Fruit fly (Drosophila melanogaster): ENCODE data around the gene Irp-1A.
A peak's percentile ranks its signal among the peaks of the same experiment; 100 is the strongest.

The Irp-1A gene

dm6 chr3R:22726031-22726770 lies 1.8 kb upstream of the Irp-1A start, which contains the start of gene RNF220 (continued):
- TF ChIP-seq Lhr (GFP tag; optimal IDR thresholded peaks at IDR 0.05) (peak; percentile 2), CG2129 (GFP tag; IDR thresholded peaks at IDR 0.05; ENCODE audit: partially characterized antibody) (peak; percentile 11), slbo (GFP tag; IDR thresholded peaks at IDR 0.05) (peak; percentile 38), ab (GFP tag; optimal IDR thresholded peaks at IDR 0.05) (no peak), lola (GFP tag; optimal IDR thresholded peaks at IDR 0.05) (peak in 1 of 3 experiments; percentile 16), vvl (GFP tag; IDR thresholded peaks at IDR 0.05) (no peak), klu (GFP tag; IDR thresholded peaks at IDR 0.05) (0 out of 2 replicates have a peak, but pooled peaks have one; percentile 8), shn (GFP tag; optimal IDR thresholded peaks at IDR 0.05) (no peak), CG8290 (GFP tag; optimal IDR thresholded peaks at IDR 0.05) (no peak), CG8290 (tag; optimal IDR thresholded peaks at IDR 0.05) (peak in 1 of 2 experiments; percentile 1), mirr (GFP tag; optimal IDR thresholded peaks at IDR 0.05) (no peak), CG17802 (tag; optimal IDR thresholded peaks at IDR 0.05) (no peak), Doc2 (GFP tag; IDR thresholded peaks at IDR 0.05) (no peak), CG9727 (GFP tag; optimal IDR thresholded peaks at IDR 0.05) (peak; percentile 50), CG34224 (GFP tag; IDR thresholded peaks at IDR 0.05; ENCODE audit: partially characterized antibody) (peak; percentile 54; the same call in 1 of the 3 replicates), pros (GFP tag; optimal IDR thresholded peaks at IDR 0.05) (no peak), CG4820 (GFP tag; optimal IDR thresholded peaks at IDR 0.05) (no peak), CTCF (GFP tag; optimal IDR thresholded peaks at IDR 0.05) (peak; percentile 38), Ada2b (GFP tag; IDR thresholded peaks at IDR 0.05) (no peak), Med (GFP tag) (peak; percentile 59), fu2 (GFP tag; optimal IDR thresholded peaks at IDR 0.05) (no peak), phol (tag; optimal IDR thresholded peaks at IDR 0.05) (peak; percentile 46), chm (GFP tag; IDR thresholded peaks at IDR 0.05) (0 out of 2 replicates have a peak, but pooled peaks have one; percentile 34), CG43689 (GFP tag; IDR thresholded peaks at IDR 0.05) (no peak), CG6791 (GFP tag; IDR thresholded peaks at IDR 0.05; ENCODE audit: partially characterized antibody) (peak; percentile 81), CG14710 (tag; optimal IDR thresholded peaks at IDR 0.05) (peak; percentile 56), HmgZ (tag; optimal IDR thresholded peaks at IDR 0.05) (no peak), unc-4 (GFP tag; IDR thresholded peaks at IDR 0.05; ENCODE audit: partially characterized antibody) (peak; percentile 50), NC2β (GFP tag; optimal IDR thresholded peaks at IDR 0.05) (no peak), CG1602 (GFP tag; optimal IDR thresholded peaks at IDR 0.05) (peak; percentile 9), lmd (GFP tag; IDR thresholded peaks at IDR 0.05) (no peak), Blimp-1 (GFP tag; optimal IDR thresholded peaks at IDR 0.05) (no peak), da (GFP tag; optimal IDR thresholded peaks at IDR 0.05) (no peak), CG18599 (GFP tag; optimal IDR thresholded peaks at IDR 0.05) (peak; percentile 7)

- TF ChIP-seq jumu (GFP tag; optimal IDR thresholded peaks at IDR 0.05) = no peak
- TF ChIP-seq ase (GFP tag; IDR thresholded peaks at IDR 0.05) = no peak
- peak; percentile 71 for TF ChIP-seq CG2116 (GFP tag; optimal IDR thresholded peaks at IDR 0.05)
- TF ChIP-seq ind (GFP tag; optimal IDR thresholded peaks at IDR 0.05) = no peak
- TF ChIP-seq Optix (GFP tag; IDR thresholded peaks at IDR 0.05) = no peak
- no peak for TF ChIP-seq al (GFP tag; IDR thresholded peaks at IDR 0.05)
- TF ChIP-seq vfl (GFP tag; optimal IDR thresholded peaks at IDR 0.05) = no peak
- TF ChIP-seq wor (GFP tag; IDR thresholded peaks at IDR 0.05) = no peak
- TF ChIP-seq CG12155 (GFP tag; optimal IDR thresholded peaks at IDR 0.05) = no peak
- TF ChIP-seq kni (GFP tag; optimal IDR thresholded peaks at IDR 0.05) = no peak
- TF ChIP-seq HLH4C (GFP tag; IDR thresholded peaks at IDR 0.05; ENCODE audit: partially characterized antibody) = peak; percentile 63; the same call in 2 of the 3 replicates
- TF ChIP-seq Sox100B (GFP tag; optimal IDR thresholded peaks at IDR 0.05) = no peak
- no peak for TF ChIP-seq CG13123 (GFP tag; optimal IDR thresholded peaks at IDR 0.05)
- TF ChIP-seq hb (GFP tag; IDR thresholded peaks at IDR 0.05; ENCODE audit: partially characterized antibody) = peak; percentile 67; the same call in 2 of the 3 replicates
- no peak for TF ChIP-seq CG7556 (GFP tag; optimal IDR thresholded peaks at IDR 0.05)
- peak; percentile 65 for TF ChIP-seq amos (GFP tag; IDR thresholded peaks at IDR 0.05; ENCODE audit: partially characterized antibody)
- peak; percentile 95 for TF ChIP-seq nom (GFP tag; optimal IDR thresholded peaks at IDR 0.05)
These were observed 3.5 kb downstream of the Irp-1A start, which contains the start of gene wge for dm6 chr3R:22720808-22721306. Gene wge (minus strand): TSS chr3R:22721150.
